Worm (Caenorhabditis elegans) whole organism, L4 larva: ENCODE results near the gene xpo-1.

Experiments
- F26F4.8 ChIP-seq: fragments of 200-800 bp; sonication (Bioruptor generic); conservative IDR thresholded peaks from 2 replicates; pipeline ENCODE4 v1.3.6; 2022; ENCODE audit warnings: missing genetic modification characterization, missing compliant biosample characterization
- F44E2.7 ChIP-seq: fragments of 200-800 bp; sonication (Bioruptor generic); IDR thresholded peaks from 2 replicates; pipeline ENCODE4 v2.1.2; 2022; ENCODE audit warnings: missing genetic modification characterization, missing compliant biosample characterization
- F49E8.2 ChIP-seq: sonication (generic microtip); optimal IDR thresholded peaks from 2 replicates; lab custom pipeline; 2016; ENCODE audit warnings: missing compliant biosample characterization, mild to moderate bottlenecking, missing genetic modification characterization, borderline replicate concordance
- Y105C5A.15 ChIP-seq: fragments of 200-800 bp; sonication (Bioruptor generic); IDR thresholded peaks from 2 replicates; pipeline ENCODE4 v1.3.6; 2022; ENCODE audit warnings: missing genetic modification characterization, missing compliant biosample characterization
- Y5F2A.4 ChIP-seq: fragments of 200-800 bp; sonication (Bioruptor generic); optimal IDR thresholded peaks from 2 replicates; lab custom pipeline; 2018; ENCODE audit warnings: mild to moderate bottlenecking, missing genetic modification characterization, missing compliant biosample characterization
- Y75B8A.6 ChIP-seq: fragments of 200-800 bp; sonication (Bioruptor generic); IDR thresholded peaks from 2 replicates; pipeline ENCODE4 v1.3.6; 2022; ENCODE audit warnings: missing genetic modification reagents, missing genetic modification characterization, missing compliant biosample characterization
- aha-1 ChIP-seq: fragments of 150-350 bp; peaks from one replicate; lab custom pipeline; 2014; ENCODE audit warnings: missing biosample characterization, missing genetic modification characterization
- arid-1 ChIP-seq: fragments of 200-800 bp; sonication (Bioruptor generic); conservative IDR thresholded peaks from 2 replicates; pipeline ENCODE4 v1.3.6; 2022; ENCODE audit warnings: missing genetic modification reagents, missing genetic modification characterization, missing compliant biosample characterization
- ceh-32 ChIP-seq: sonication (generic microtip); optimal IDR thresholded peaks from 2 replicates; lab custom pipeline; 2016; ENCODE audit warnings: mild to moderate bottlenecking, missing genetic modification characterization, missing compliant biosample characterization; ENCODE audit not compliant: poor library complexity
- ceh-82 ChIP-seq: sonication (generic microtip); optimal IDR thresholded peaks from 2 replicates; lab custom pipeline; 2017; ENCODE audit warnings: missing biosample characterization, missing genetic modification characterization
- ctbp-1 ChIP-seq: fragments of 200-800 bp; sonication (Bioruptor generic); IDR thresholded peaks from 2 replicates; pipeline ENCODE4 v1.3.6; 2022; ENCODE audit warnings: missing genetic modification reagents, missing genetic modification characterization, missing compliant biosample characterization
- daf-19 ChIP-seq: fragments of 200-800 bp; sonication (Bioruptor generic); conservative IDR thresholded peaks from 2 replicates; pipeline ENCODE4 v1.3.6; 2022; ENCODE audit warnings: missing genetic modification characterization, missing compliant biosample characterization
- dmd-6 ChIP-seq: fragments of 200-800 bp; sonication (Bioruptor generic); IDR thresholded peaks from 2 replicates; pipeline ENCODE4 v1.3.6; 2022; ENCODE audit warnings: missing genetic modification reagents, missing genetic modification characterization, missing compliant biosample characterization
- dmd-9 ChIP-seq: fragments of 200-800 bp; sonication (Bioruptor generic); IDR thresholded peaks from 2 replicates; pipeline ENCODE4 v1.3.6; 2022; ENCODE audit warnings: missing genetic modification reagents, missing genetic modification characterization, missing compliant biosample characterization
- duxl-1 ChIP-seq: sonication (generic microtip); optimal IDR thresholded peaks from 2 replicates; lab custom pipeline; 2016; ENCODE audit warnings: mild to moderate bottlenecking, missing genetic modification characterization, moderate library complexity, missing compliant biosample characterization; ENCODE audit not compliant: poor library complexity
- fos-1 ChIP-seq: fragments of 150-350 bp; optimal IDR thresholded peaks from 2 replicates; lab custom pipeline; 2014; ENCODE audit warnings: missing biosample characterization, missing genetic modification characterization
- gei-8 ChIP-seq: fragments of 200-800 bp; sonication (Bioruptor generic); optimal IDR thresholded peaks from 2 replicates; lab custom pipeline; 2018; ENCODE audit warnings: mild to moderate bottlenecking, missing genetic modification characterization, missing compliant biosample characterization
- hif-1 ChIP-seq, 2 experiments: sonication (generic microtip); optimal IDR thresholded peaks; 2 replicates each; lab custom pipeline; 2016 to 2017; ENCODE audit warnings: missing compliant biosample characterization in 2 of 2, missing genetic modification characterization in 2 of 2, missing genetic modification reagents in 2 of 2, missing genotype in 2 of 2, mild to moderate bottlenecking in 1 of 2
- hlh-11 ChIP-seq: fragments of 200-800 bp; sonication (Bioruptor generic); optimal IDR thresholded peaks from 2 replicates; lab custom pipeline; 2018; ENCODE audit warnings: mild to moderate bottlenecking, missing genetic modification characterization, missing compliant biosample characterization
- hlh-30 ChIP-seq: sonication (generic microtip); optimal IDR thresholded peaks from 2 replicates; lab custom pipeline; 2017; ENCODE audit warnings: antibody characterized with exemption, mild to moderate bottlenecking, missing genetic modification characterization, missing compliant biosample characterization; ENCODE audit not compliant: insufficient read depth
- hmg-1.1 ChIP-seq: fragments of 200-800 bp; sonication (Bioruptor generic); IDR thresholded peaks from 2 replicates; pipeline ENCODE4 v1.3.6; 2022; ENCODE audit warnings: missing genetic modification reagents, missing genetic modification characterization, missing compliant biosample characterization
- lin-1 ChIP-seq: fragments of 200-800 bp; sonication (Bioruptor generic); IDR thresholded peaks from 2 replicates; pipeline ENCODE4 v1.3.6; 2022; ENCODE audit warnings: missing genetic modification reagents, missing genetic modification characterization, missing compliant biosample characterization
- lin-13 ChIP-seq: fragments of 150-350 bp; optimal IDR thresholded peaks from 2 replicates; lab custom pipeline; 2014; ENCODE audit warnings: missing biosample characterization, missing genetic modification reagents, missing genetic modification characterization
- lin-38 ChIP-seq: fragments of 200-800 bp; sonication (Bioruptor generic); IDR thresholded peaks from 2 replicates; pipeline ENCODE4 v1.3.6; 2022; ENCODE audit warnings: missing genetic modification reagents, missing genetic modification characterization, missing compliant biosample characterization
- lir-3 ChIP-seq: sonication (generic microtip); optimal IDR thresholded peaks from 2 replicates; lab custom pipeline; 2016; ENCODE audit warnings: mild to moderate bottlenecking, missing genetic modification characterization, missing compliant biosample characterization
- madf-5 ChIP-seq, 2 experiments: fragments of 200-800 bp; sonication (Bioruptor generic); IDR thresholded peaks; 2 replicates each; pipeline ENCODE4 v1.3.6; 2022; ENCODE audit warnings: missing compliant biosample characterization in 2 of 2, missing genetic modification characterization in 2 of 2
- madf-9 ChIP-seq: fragments of 200-800 bp; sonication (Bioruptor generic); conservative IDR thresholded peaks from 2 replicates; pipeline ENCODE4 v1.3.6; 2022; ENCODE audit warnings: missing genetic modification reagents, missing genetic modification characterization, missing compliant biosample characterization
- mdt-29 ChIP-seq: fragments of 200-800 bp; sonication (Bioruptor generic); IDR thresholded peaks from 2 replicates; pipeline ENCODE4 v1.3.6; 2022; ENCODE audit warnings: missing genetic modification reagents, missing genetic modification characterization, missing compliant biosample characterization
- mes-2 ChIP-seq: sonication (generic microtip); optimal IDR thresholded peaks from 2 replicates; lab custom pipeline; 2016; ENCODE audit warnings: missing genotype, mild to moderate bottlenecking, missing genetic modification characterization, missing compliant biosample characterization; ENCODE audit not compliant: poor library complexity, severe bottlenecking
- mxl-3 ChIP-seq: fragments of 200-800 bp; sonication (Bioruptor generic); optimal IDR thresholded peaks from 2 replicates; lab custom pipeline; 2018; ENCODE audit warnings: mild to moderate bottlenecking, missing genetic modification characterization, missing compliant biosample characterization
- nhr-102 ChIP-seq: sonication (generic microtip); optimal IDR thresholded peaks from 2 replicates; lab custom pipeline; 2016; ENCODE audit warnings: mild to moderate bottlenecking, missing genetic modification characterization, moderate library complexity, missing compliant biosample characterization
- nhr-25 ChIP-seq: sonication (generic microtip); optimal IDR thresholded peaks from 2 replicates; lab custom pipeline; 2017; ENCODE audit warnings: missing genetic modification characterization, mild to moderate bottlenecking, missing compliant biosample characterization, antibody characterized with exemption, moderate library complexity, borderline replicate concordance; ENCODE audit not compliant: insufficient read depth
- nhr-42 ChIP-seq: fragments of 200-800 bp; sonication (Bioruptor generic); IDR thresholded peaks from 2 replicates; pipeline ENCODE4 v1.3.6; 2022; ENCODE audit warnings: missing genetic modification characterization, missing compliant biosample characterization
- nhr-6 ChIP-seq: fragments of 150-350 bp; optimal IDR thresholded peaks from 2 replicates; lab custom pipeline; 2014; ENCODE audit warnings: missing biosample characterization, missing genetic modification characterization
- pha-4 ChIP-seq, 2 experiments: fragments of 150-350 bp in 1 of 2; fragments of 200-800 bp in 1 of 2; sonication (Bioruptor generic) in 1 of 2; IDR thresholded peaks in 1 of 2; optimal IDR thresholded peaks in 1 of 2; 2 replicates each; pipeline versions ENCODE4 v1.3.6 to Lab custom; 2014 to 2022; ENCODE audit warnings: missing genetic modification characterization in 2 of 2, missing genetic modification reagents in 2 of 2, missing biosample characterization in 1 of 2, missing compliant biosample characterization in 1 of 2
- php-3 ChIP-seq: fragments of 200-800 bp; sonication (Bioruptor generic); IDR thresholded peaks from 2 replicates; pipeline ENCODE4 v1.3.6; 2022; ENCODE audit warnings: missing genetic modification reagents, missing genetic modification characterization, missing compliant biosample characterization
- pqm-1 ChIP-seq: sonication (generic microtip); optimal IDR thresholded peaks from 2 replicates; lab custom pipeline; 2017; ENCODE audit warnings: missing biosample characterization, missing genetic modification characterization
- saeg-2 ChIP-seq: fragments of 200-800 bp; sonication (Bioruptor generic); IDR thresholded peaks from 2 replicates; pipeline ENCODE4 v1.3.6; 2022; ENCODE audit warnings: missing genetic modification reagents, missing genetic modification characterization, missing compliant biosample characterization
- tra-1 ChIP-seq: fragments of 200-800 bp; sonication (Bioruptor generic); IDR thresholded peaks from 2 replicates; pipeline ENCODE4 v1.3.6; 2022; ENCODE audit warnings: missing genetic modification reagents, missing genetic modification characterization, missing compliant biosample characterization
- unc-130 ChIP-seq: sonication (generic microtip); optimal IDR thresholded peaks from 2 replicates; lab custom pipeline; 2016; ENCODE audit warnings: missing genetic modification reagents, missing genetic modification characterization, missing compliant biosample characterization
- zip-11 ChIP-seq: fragments of 200-800 bp; sonication (Bioruptor generic); IDR thresholded peaks from 2 replicates; pipeline ENCODE4 v1.3.6; 2022; ENCODE audit warnings: missing genetic modification characterization, missing compliant biosample characterization
- ztf-7 ChIP-seq: fragments of 150-350 bp; optimal IDR thresholded peaks from 2 replicates; lab custom pipeline; 2014; ENCODE audit warnings: missing biosample characterization, missing genetic modification characterization

The xpo-1 gene

ce11 chrV:7848251-7848650, 43.4 kb downstream of the xpo-1 start (continued):
- TF ChIP-seq nhr-42 (no peak), zip-11 (GFP tag; lab: Robert Waterston, UW) (no peak), mdt-29 (GFP tag; lab: Robert Waterston, UW) (no peak), mes-2 (peak; percentile 42), dmd-6 (GFP tag; lab: Robert Waterston, UW) (peak; percentile 42), ctbp-1 (GFP tag; lab: Robert Waterston, UW) (no peak), php-3 (GFP tag; lab: Robert Waterston, UW) (peak; percentile 54; the same call in 1 of the 2 replicates), lin-1 (no peak), hlh-11 (tag; lab: Kevin White, UChicago) (peak; percentile 86), ceh-32 (tag; lab: Kevin White, UChicago) (no peak), fos-1 (no peak), Y105C5A.15 (GFP tag; lab: Robert Waterston, UW) (no peak), pha-4 (GFP tag; IDR thresholded peaks at IDR 0.05; lab: Robert Waterston, UW) (no peak), pha-4 (tag; optimal IDR thresholded peaks at IDR 0.05; lab: Kevin White, UChicago) (no peak), nhr-102 (no peak), ztf-7 (peak; percentile 30), lin-13 (no peak), ceh-82 (tag; lab: Kevin White, UChicago) (no peak), madf-5 (GFP tag; IDR thresholded peaks at IDR 0.05; lab: Robert Waterston, UW) (no peak), arid-1 (no peak), lir-3 (tag; lab: Kevin White, UChicago) (no peak), nhr-6 (tag; lab: Kevin White, UChicago) (no peak), Y5F2A.4 (GFP tag; lab: Kevin White, UChicago) (no peak), pqm-1 (no peak), hlh-30 (peak; percentile 97), dmd-9 (GFP tag; lab: Robert Waterston, UW) (no peak), hmg-1.1 (GFP tag; lab: Robert Waterston, UW) (peak; percentile 57), duxl-1 (tag; lab: Kevin White, UChicago) (no peak), saeg-2 (GFP tag; lab: Robert Waterston, UW) (no peak), madf-9 (GFP tag; lab: Robert Waterston, UW) (0 out of 2 replicates have a peak, but pooled peaks have one; percentile 25), F44E2.7 (no peak), F26F4.8 (no peak), nhr-25 (tag; lab: Kevin White, UChicago) (no peak), mxl-3 (GFP tag; lab: Kevin White, UChicago) (peak; percentile 74), unc-130 (GFP tag; lab: Kevin White, UChicago) (no peak), aha-1 (tag; lab: Kevin White, UChicago) (no peak), gei-8 (GFP tag; lab: Kevin White, UChicago) (no peak), tra-1 (no peak), daf-19 (GFP tag; lab: Robert Waterston, UW) (no peak)

- TF ChIP-seq Y75B8A.6 (GFP tag; lab: Robert Waterston, UW) (no peak), F49E8.2 (tag; lab: Kevin White, UChicago) (peak; percentile 9), aha-1 (tag; lab: Kevin White, UChicago) (peak; percentile 84), lin-38 (peak; percentile 36; the same call in 1 of the 2 replicates), hif-1 (tag; optimal IDR thresholded peaks at IDR 0.05; lab: Kevin White, UChicago) (no peak)
- TF ChIP-seq, all 104 proteins: peak for 3
These were observed 47.2 kb downstream of the xpo-1 start for ce11 chrV:7852078-7852477.
